Worm (Caenorhabditis elegans): Measurements from ENCODE around the gene sptl-1.
"Not testable (repeated sequence)": the region's sequence is repeated elsewhere in the genome, so short reads cannot be mapped to it uniquely, and the experiment has no call there.

Gene sptl-1

ce11 chrII:73892-74291, 22.4 kb downstream of the sptl-1 start:
- no peak for TF ChIP-seq unc-62 (GFP tag; optimal IDR thresholded peaks at IDR 0.05)

- TF ChIP-seq unc-62 (GFP tag; optimal IDR thresholded peaks at IDR 0.05): no peak
Measured at ce11 chrII:75831-76230, 24.4 kb downstream of the sptl-1 start.

- no peak for TF ChIP-seq unc-62 (GFP tag; optimal IDR thresholded peaks at IDR 0.05)
Measured at ce11 chrII:76662-77061, 25.2 kb downstream of the sptl-1 start.

ce11 chrII:79166-79565, 27.7 kb downstream of the sptl-1 start, which contains the start of gene C23H3.9:
Gene C23H3.9 (minus strand): TSS chrII:79266.
- no peak for TF ChIP-seq unc-62 (GFP tag; optimal IDR thresholded peaks at IDR 0.05)

- no peak for TF ChIP-seq unc-62 (GFP tag; optimal IDR thresholded peaks at IDR 0.05)
Measured at ce11 chrII:84134-84533, 32.7 kb downstream of the sptl-1 start, which contains the start of gene C50D2.6. Gene C50D2.6 (plus strand): TSS chrII:84434.

- no peak for TF ChIP-seq unc-62 (GFP tag; optimal IDR thresholded peaks at IDR 0.05)
Measured at ce11 chrII:86794-87193, 35.3 kb downstream of the sptl-1 start.

ce11 chrII:87937-88336, 36.5 kb downstream of the sptl-1 start:
- no peak for TF ChIP-seq unc-62 (GFP tag; optimal IDR thresholded peaks at IDR 0.05)

ce11 chrII:91419-91818, 40.0 kb downstream of the sptl-1 start, which contains the start of gene mcat-1:
Gene mcat-1 (minus strand): TSS chrII:91519.
- no peak for TF ChIP-seq unc-62 (GFP tag; optimal IDR thresholded peaks at IDR 0.05)

- TF ChIP-seq unc-62 (GFP tag; optimal IDR thresholded peaks at IDR 0.05): no peak
Measured at ce11 chrII:95177-95576, 43.7 kb downstream of the sptl-1 start, which contains the start of gene C50D2.7. Gene C50D2.7 (minus strand): TSS chrII:95277.

- no peak for TF ChIP-seq unc-62 (GFP tag; optimal IDR thresholded peaks at IDR 0.05)
Measured at ce11 chrII:97992-98763, 46.7 kb downstream of the sptl-1 start, which contains the start of the genes luc-7L3 and sftb-6. Gene luc-7L3 (minus strand): TSS chrII:98027. Gene sftb-6 (plus strand): TSS chrII:98404.

- not testable (repeated sequence) for TF ChIP-seq unc-62 (GFP tag; optimal IDR thresholded peaks at IDR 0.05)
Measured at ce11 chrII:98894-99293, 47.4 kb downstream of the sptl-1 start, which contains the start of gene C50D2.10. Gene C50D2.10 (plus strand): TSS chrII:99138.

ce11 chrII:101176-101575, 49.7 kb downstream of the sptl-1 start:
- no peak for TF ChIP-seq unc-62 (GFP tag; optimal IDR thresholded peaks at IDR 0.05)

ce11 chrII:104234-104633, 52.8 kb downstream of the sptl-1 start, which contains the start of gene col-68:
Gene col-68 (plus strand): TSS chrII:104534.
- TF ChIP-seq unc-62 (GFP tag; optimal IDR thresholded peaks at IDR 0.05): no peak

- TF ChIP-seq unc-62 (GFP tag; optimal IDR thresholded peaks at IDR 0.05): no peak
Measured at ce11 chrII:105327-105882, 54.0 kb downstream of the sptl-1 start.

ce11 chrII:105889-106288, 54.4 kb downstream of the sptl-1 start, which contains the start of gene txt-1:
Gene txt-1 (plus strand): TSS chrII:106189.
- TF ChIP-seq unc-62 (GFP tag; optimal IDR thresholded peaks at IDR 0.05): no peak
